Worm (Caenorhabditis elegans): ENCODE data around the gene sri-50.

Gene sri-50

DNA sequence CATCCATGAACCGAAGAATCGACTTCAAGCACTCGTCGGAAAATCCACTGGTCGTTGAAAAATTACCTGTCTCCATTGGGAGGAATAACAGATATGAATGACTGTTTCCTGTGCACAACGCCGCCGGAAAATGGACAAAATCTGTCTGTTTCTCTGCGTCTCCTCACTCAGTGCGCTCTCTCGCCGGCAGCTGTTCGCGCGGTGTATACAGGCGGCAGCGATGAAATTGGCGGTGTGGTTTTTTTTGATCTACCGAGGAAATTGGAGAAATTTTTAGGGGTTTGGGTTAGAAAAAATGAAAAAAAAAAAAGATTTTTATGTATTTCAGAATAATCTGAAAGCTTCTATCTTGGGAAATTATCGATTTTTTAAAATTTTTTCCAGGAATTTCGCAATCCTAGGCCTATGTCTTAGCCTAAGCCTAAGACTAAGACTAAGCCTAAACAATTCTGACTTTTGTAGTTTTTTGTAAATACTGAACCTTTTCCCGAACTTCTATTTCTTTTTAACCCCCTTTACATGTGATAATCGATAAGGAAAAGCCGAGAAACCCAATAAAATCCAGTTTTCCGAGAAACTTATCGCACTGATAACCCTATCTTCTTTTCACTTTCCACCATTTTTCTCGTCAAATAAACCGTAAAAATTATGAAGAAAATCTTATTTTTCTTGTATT, 44.7 kb downstream of the sri-50 start, which contains the start of the genes fbxc-50 and C17F4.2:
Gene fbxc-50 (minus strand): TSS at position 81 of the 676 bp plus-strand sequence.
Gene C17F4.2 (plus strand): TSS at position 626 of the 676 bp plus-strand sequence.
- TF ChIP-seq hlh-1 (tag; optimal IDR thresholded peaks at IDR 0.05) (peak; percentile 35), ceh-39 (tag; optimal IDR thresholded peaks at IDR 0.05) (no peak)

DNA sequence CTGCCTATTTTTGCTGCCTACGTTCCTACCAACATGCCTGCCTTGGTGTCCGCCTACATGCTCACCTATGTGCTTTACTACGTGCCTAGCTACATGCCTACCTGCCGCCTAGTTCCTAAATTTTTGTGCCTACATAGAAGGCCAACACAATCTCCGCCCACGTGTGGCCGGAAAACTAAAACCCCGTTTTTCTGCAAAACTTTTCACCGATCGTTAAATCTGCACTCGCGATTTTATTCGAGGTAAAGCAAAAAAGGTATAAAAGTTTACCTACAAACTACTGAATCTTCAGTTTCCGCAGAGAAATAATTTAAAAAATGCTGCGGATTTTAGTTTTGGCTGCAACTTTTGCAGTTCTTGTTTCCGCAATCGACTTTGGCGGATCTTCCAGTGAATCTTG, 45.9 kb downstream of the sri-50 start, which contains the start of gene clec-124:
Gene clec-124 (plus strand): TSS at position 301 of the 400 bp plus-strand sequence.
- TF ChIP-seq nhr-237 (tag; optimal IDR thresholded peaks at IDR 0.05): no peak
- TF ChIP-seq lin-13 (tag; optimal IDR thresholded peaks at IDR 0.05): no peak
- no peak for TF ChIP-seq ceh-39 (tag; optimal IDR thresholded peaks at IDR 0.05)
- no peak for TF ChIP-seq pha-4 (tag; optimal IDR thresholded peaks at IDR 0.05)
- TF ChIP-seq mep-1 (tag; optimal IDR thresholded peaks at IDR 0.05): no peak
- TF ChIP-seq lsy-2 (tag; optimal IDR thresholded peaks at IDR 0.05): no peak
- no peak for TF ChIP-seq bed-3 (GFP tag; optimal IDR thresholded peaks at IDR 0.05)
- TF ChIP-seq sptf-1 (tag; optimal IDR thresholded peaks at IDR 0.05): no peak
- TF ChIP-seq nhr-2 (tag; optimal IDR thresholded peaks at IDR 0.05): no peak
- no peak for TF ChIP-seq ztf-11 (tag; optimal IDR thresholded peaks at IDR 0.05)
- TF ChIP-seq ceh-43 (GFP tag; optimal IDR thresholded peaks at IDR 0.05): no peak
- no peak for TF ChIP-seq mab-5 (tag; optimal IDR thresholded peaks at IDR 0.05)
- no peak for TF ChIP-seq tbx-8 (GFP tag; optimal IDR thresholded peaks at IDR 0.05)
- no peak for TF ChIP-seq snpc-4 (tag; optimal IDR thresholded peaks at IDR 0.05)
- TF ChIP-seq elt-1 (tag; optimal IDR thresholded peaks at IDR 0.05; ENCODE audit: borderline replicate concordance, insufficient read depth): no peak
- TF ChIP-seq nhr-28 (tag; optimal IDR thresholded peaks at IDR 0.05): no peak

ce11 chrII:3250195-3250594, 46.7 kb downstream of the sri-50 start:
- no peak for TF ChIP-seq mep-1 (tag; optimal IDR thresholded peaks at IDR 0.05)
- no peak for TF ChIP-seq lin-13 (tag; optimal IDR thresholded peaks at IDR 0.05)
- no peak for TF ChIP-seq ham-2 (GFP tag; optimal IDR thresholded peaks at IDR 0.05)
- no peak for TF ChIP-seq bed-3 (GFP tag; optimal IDR thresholded peaks at IDR 0.05)
- TF ChIP-seq ztf-11 (tag; optimal IDR thresholded peaks at IDR 0.05): no peak
- TF ChIP-seq M03D4.4 (tag; optimal IDR thresholded peaks at IDR 0.05): no peak
- TF ChIP-seq nhr-2 (tag; optimal IDR thresholded peaks at IDR 0.05): no peak
- no peak for TF ChIP-seq ceh-43 (GFP tag; optimal IDR thresholded peaks at IDR 0.05)
- TF ChIP-seq nhr-12 (tag; optimal IDR thresholded peaks at IDR 0.05): no peak
- no peak for TF ChIP-seq zip-8 (tag; optimal IDR thresholded peaks at IDR 0.05)
- TF ChIP-seq tbx-8 (GFP tag; optimal IDR thresholded peaks at IDR 0.05): no peak
- no peak for TF ChIP-seq nhr-237 (tag; optimal IDR thresholded peaks at IDR 0.05)
- TF ChIP-seq nhr-28 (tag; optimal IDR thresholded peaks at IDR 0.05): no peak
- TF ChIP-seq pha-4 (tag; optimal IDR thresholded peaks at IDR 0.05): no peak
- no peak for TF ChIP-seq unc-62 (GFP tag; optimal IDR thresholded peaks at IDR 0.05)
- no peak for TF ChIP-seq sptf-1 (tag; optimal IDR thresholded peaks at IDR 0.05)

- TF ChIP-seq unc-39 (tag; optimal IDR thresholded peaks at IDR 0.05) (no peak), snpc-4 (tag; optimal IDR thresholded peaks at IDR 0.05) (no peak)
Observed at ce11 chrII:3251782-3252181, 48.3 kb downstream of the sri-50 start.

Measured in whole organism, mixed stage, embryonic.